Worm (Caenorhabditis elegans) whole organism, L1 larva: ENCODE results near the gene vhp-1.
A peak's percentile ranks its signal among the peaks of the same experiment; 100 is the strongest.

ENCODE experiments used
- C04F5.9 ChIP-seq: sonication (generic microtip); optimal IDR thresholded peaks from 2 replicates; lab custom pipeline; 2016; ENCODE audit warnings: missing genetic modification characterization, missing compliant biosample characterization
- C34B4.2 ChIP-seq: sonication (generic microtip); optimal IDR thresholded peaks from 2 replicates; lab custom pipeline; 2017; ENCODE audit warnings: mild to moderate bottlenecking, missing genetic modification characterization, missing compliant biosample characterization
- aha-1 ChIP-seq: fragments of 150-350 bp; optimal IDR thresholded peaks from 2 replicates; lab custom pipeline; 2014; ENCODE audit warnings: missing biosample characterization, missing genetic modification characterization
- alr-1 ChIP-seq: fragments of 200-800 bp; sonication (Bioruptor generic); optimal IDR thresholded peaks from 2 replicates; lab custom pipeline; 2018; ENCODE audit warnings: borderline replicate concordance, mild to moderate bottlenecking, missing genetic modification characterization, missing compliant biosample characterization
- ama-1 ChIP-seq: fragments of 150-350 bp; optimal IDR thresholded peaks from 2 replicates; lab custom pipeline; 2014
- ceh-63 ChIP-seq: fragments of 200-800 bp; sonication (Bioruptor generic); optimal IDR thresholded peaks from 2 replicates; lab custom pipeline; 2018; ENCODE audit warnings: mild to moderate bottlenecking, missing genetic modification characterization, missing compliant biosample characterization
- ceh-82 ChIP-seq, 3 experiments: fragments of 150-350 bp in 1 of 3; sonication (generic microtip) in 2 of 3; optimal IDR thresholded peaks; 2 replicates each; lab custom pipeline; 2014 to 2017; ENCODE audit warnings: missing biosample characterization in 3 of 3, missing genetic modification characterization in 3 of 3
- ceh-88 ChIP-seq: fragments of 200-800 bp; sonication (Bioruptor generic); IDR thresholded peaks from 2 replicates; pipeline ENCODE4 v1.3.6; 2022; ENCODE audit warnings: missing genetic modification characterization, missing compliant biosample characterization
- ceh-90 ChIP-seq: sonication (generic microtip); optimal IDR thresholded peaks from 2 replicates; lab custom pipeline; 2016; ENCODE audit warnings: missing genetic modification characterization, missing compliant biosample characterization
- dpl-1 ChIP-seq, 3 experiments: fragments of 150-350 bp in 2 of 3; sonication (generic microtip) in 1 of 3; optimal IDR thresholded peaks; 2 replicates each; lab custom pipeline; 2014 to 2017; ENCODE audit warnings: missing biosample characterization in 3 of 3, missing genetic modification characterization in 3 of 3, missing genetic modification reagents in 3 of 3
- efl-3 ChIP-seq: fragments of 200-800 bp; sonication (Bioruptor generic); optimal IDR thresholded peaks from 2 replicates; lab custom pipeline; 2018; ENCODE audit warnings: mild to moderate bottlenecking, missing genetic modification characterization, missing compliant biosample characterization
- egl-13 ChIP-seq: sonication (generic microtip); optimal IDR thresholded peaks from 2 replicates; lab custom pipeline; 2016; ENCODE audit warnings: missing genotype, missing genetic modification reagents, missing genetic modification characterization, missing compliant biosample characterization
- egl-27 ChIP-seq, 2 experiments: fragments of 150-350 bp in 1 of 2; sonication (generic microtip); optimal IDR thresholded peaks; 3 replicates each; lab custom pipeline; 2017 to 2018; ENCODE audit warnings: missing biosample characterization in 2 of 2, missing genetic modification characterization in 2 of 2, missing genetic modification reagents in 2 of 2
- elt-2 ChIP-seq: sonication (generic microtip); optimal IDR thresholded peaks from 2 replicates; lab custom pipeline; 2016; ENCODE audit warnings: missing genetic modification characterization, mild to moderate bottlenecking, inconsistent platforms, missing compliant biosample characterization, missing genetic modification reagents
- elt-3 ChIP-seq, 6 experiments: fragments of 150-350 bp in 1 of 6; sonication (generic microtip); optimal IDR thresholded peaks; 2 replicates each; lab custom pipeline; 2017 to 2018; ENCODE audit warnings: missing biosample characterization in 6 of 6, missing genetic modification characterization in 6 of 6, inconsistent platforms in 1 of 6
- ets-5 ChIP-seq: fragments of 200-800 bp; sonication (Bioruptor generic); IDR thresholded peaks from 2 replicates; pipeline ENCODE4 v1.3.6; 2022; ENCODE audit warnings: missing genetic modification characterization, missing compliant biosample characterization
- fkh-4 ChIP-seq: sonication (generic microtip); optimal IDR thresholded peaks from 2 replicates; lab custom pipeline; 2016; ENCODE audit warnings: missing compliant biosample characterization, missing genetic modification characterization, borderline replicate concordance
- fkh-8 ChIP-seq: sonication (generic microtip); optimal IDR thresholded peaks from 2 replicates; lab custom pipeline; 2016; ENCODE audit warnings: mild to moderate bottlenecking, missing genetic modification characterization, missing compliant biosample characterization
- fos-1 ChIP-seq: fragments of 150-350 bp; optimal IDR thresholded peaks from 2 replicates; lab custom pipeline; 2014; ENCODE audit warnings: missing biosample characterization, missing genetic modification characterization
- hpl-2 ChIP-seq: fragments of 150-350 bp; optimal IDR thresholded peaks from 2 replicates; lab custom pipeline; 2014; ENCODE audit warnings: missing biosample characterization, missing genetic modification reagents, missing genetic modification characterization
- irx-1 ChIP-seq: sonication (generic microtip); optimal IDR thresholded peaks from 2 replicates; lab custom pipeline; 2016; ENCODE audit warnings: missing genetic modification characterization, missing compliant biosample characterization
- jun-1 ChIP-seq: fragments of 150-350 bp; optimal IDR thresholded peaks from 2 replicates; lab custom pipeline; 2014; ENCODE audit warnings: missing biosample characterization, missing genetic modification reagents, missing genetic modification characterization
- lin-13 ChIP-seq: fragments of 150-350 bp; optimal IDR thresholded peaks from 2 replicates; lab custom pipeline; 2014; ENCODE audit warnings: missing biosample characterization, missing genetic modification reagents, missing genetic modification characterization
- lin-14 ChIP-seq: fragments of 200-800 bp; sonication (Bioruptor generic); optimal IDR thresholded peaks from 2 replicates; lab custom pipeline; 2018; ENCODE audit warnings: mild to moderate bottlenecking, missing genetic modification characterization, moderate library complexity, missing compliant biosample characterization
- lin-15B ChIP-seq: fragments of 150-350 bp; sonication (generic microtip); optimal IDR thresholded peaks from 3 replicates; lab custom pipeline; 2014; ENCODE audit warnings: missing biosample characterization, missing genetic modification characterization
- lin-35 ChIP-seq, 2 experiments: fragments of 150-350 bp; optimal IDR thresholded peaks; 2 replicates each; lab custom pipeline; 2014; ENCODE audit warnings: missing biosample characterization in 2 of 2, missing genetic modification characterization in 2 of 2, missing genetic modification reagents in 2 of 2
- lin-39 ChIP-seq: fragments of 150-350 bp; optimal IDR thresholded peaks from 2 replicates; lab custom pipeline; 2014; ENCODE audit warnings: missing biosample characterization, missing genetic modification reagents, missing genetic modification characterization
- lir-3 ChIP-seq: sonication (generic microtip); optimal IDR thresholded peaks from 2 replicates; lab custom pipeline; 2016; ENCODE audit warnings: mild to moderate bottlenecking, missing genetic modification characterization, moderate library complexity, missing compliant biosample characterization; ENCODE audit not compliant: poor library complexity
- lsy-2 ChIP-seq, 2 experiments: fragments of 150-350 bp; optimal IDR thresholded peaks; 2 replicates each; lab custom pipeline; 2014; ENCODE audit warnings: missing biosample characterization in 2 of 2, missing genetic modification characterization in 2 of 2
- mdl-1 ChIP-seq, 2 experiments: fragments of 150-350 bp; optimal IDR thresholded peaks; 2 replicates each; lab custom pipeline; 2014 to 2017; ENCODE audit warnings: missing biosample characterization in 2 of 2, missing genetic modification characterization in 2 of 2, inconsistent platforms in 1 of 2
- mef-2 ChIP-seq: fragments of 150-350 bp; optimal IDR thresholded peaks from 2 replicates; lab custom pipeline; 2014; ENCODE audit warnings: missing biosample characterization, missing genetic modification characterization
- nhr-19 ChIP-seq: fragments of 200-800 bp; sonication (Bioruptor generic); conservative IDR thresholded peaks from 2 replicates; pipeline ENCODE4 v1.3.6; 2022; ENCODE audit warnings: missing genetic modification characterization, missing compliant biosample characterization
- nhr-47 ChIP-seq: sonication (generic microtip); optimal IDR thresholded peaks from 2 replicates; lab custom pipeline; 2016; ENCODE audit warnings: mild to moderate bottlenecking, missing genetic modification characterization, moderate library complexity, missing compliant biosample characterization
- nhr-71 ChIP-seq: sonication (generic microtip); optimal IDR thresholded peaks from 2 replicates; lab custom pipeline; 2016; ENCODE audit warnings: mild to moderate bottlenecking, missing genetic modification characterization, moderate library complexity, missing compliant biosample characterization
- nhr-77 ChIP-seq: fragments of 150-350 bp; optimal IDR thresholded peaks from 2 replicates; lab custom pipeline; 2014; ENCODE audit warnings: missing biosample characterization, missing genetic modification characterization
- nhr-84 ChIP-seq: sonication (generic microtip); optimal IDR thresholded peaks from 2 replicates; lab custom pipeline; 2017; ENCODE audit warnings: missing biosample characterization, missing genetic modification characterization
- pag-3 ChIP-seq: sonication (generic microtip); optimal IDR thresholded peaks from 2 replicates; lab custom pipeline; 2017; ENCODE audit warnings: missing genetic modification characterization, mild to moderate bottlenecking, missing compliant biosample characterization, antibody characterized with exemption, borderline replicate concordance; ENCODE audit not compliant: insufficient read depth
- pqm-1 ChIP-seq: sonication (generic microtip); optimal IDR thresholded peaks from 3 replicates; lab custom pipeline; 2017; ENCODE audit warnings: missing biosample characterization, missing genetic modification characterization
- rnt-1 ChIP-seq: sonication (generic microtip); optimal IDR thresholded peaks from 2 replicates; lab custom pipeline; 2016; ENCODE audit warnings: mild to moderate bottlenecking, missing genetic modification characterization, moderate library complexity, missing compliant biosample characterization
- snpc-4 ChIP-seq: fragments of 150-350 bp; optimal IDR thresholded peaks from 2 replicates; lab custom pipeline; 2014; ENCODE audit warnings: missing biosample characterization, missing genetic modification characterization
- sptf-1 ChIP-seq: fragments of 150-350 bp; optimal IDR thresholded peaks from 2 replicates; lab custom pipeline; 2014; ENCODE audit warnings: missing biosample characterization, missing genetic modification characterization
- swsn-7 ChIP-seq: sonication (generic microtip); optimal IDR thresholded peaks from 2 replicates; lab custom pipeline; 2016; ENCODE audit warnings: missing genetic modification characterization, missing compliant biosample characterization
- tbx-2 ChIP-seq: sonication (generic microtip); optimal IDR thresholded peaks from 2 replicates; lab custom pipeline; 2016; ENCODE audit warnings: missing genetic modification characterization, missing compliant biosample characterization
- unc-130 ChIP-seq: fragments of 150-350 bp; optimal IDR thresholded peaks from 2 replicates; lab custom pipeline; 2017; ENCODE audit warnings: missing biosample characterization, missing genetic modification characterization, inconsistent platforms
- unc-30 ChIP-seq: sonication (generic microtip); optimal IDR thresholded peaks from 2 replicates; lab custom pipeline; 2017; ENCODE audit warnings: missing biosample characterization, missing genetic modification characterization
- unc-86 ChIP-seq: sonication (generic microtip); optimal IDR thresholded peaks from 2 replicates; lab custom pipeline; 2016; ENCODE audit warnings: missing genetic modification characterization, missing compliant biosample characterization
- unc-98 ChIP-seq: fragments of 200-800 bp; sonication (Bioruptor generic); IDR thresholded peaks from 2 replicates; pipeline ENCODE4 v1.3.6; 2022; ENCODE audit warnings: missing genetic modification characterization, missing compliant biosample characterization
- vab-15 ChIP-seq: sonication (generic microtip); optimal IDR thresholded peaks from 2 replicates; lab custom pipeline; 2017; ENCODE audit warnings: missing genotype, mild to moderate bottlenecking, missing genetic modification characterization, missing compliant biosample characterization
- ztf-11 ChIP-seq, 2 experiments: sonication (generic microtip); optimal IDR thresholded peaks; 2 replicates each; lab custom pipeline; 2016 to 2017; ENCODE audit warnings: missing genetic modification characterization in 2 of 2, missing biosample characterization in 1 of 2, missing compliant biosample characterization in 1 of 2

vhp-1 gene

ce11 chrII:5339547-5339946, 16.5 kb downstream of the vhp-1 start:
- TF ChIP-seq pag-3 (tag; lab: Kevin White, UChicago) (no peak), C04F5.9 (no peak), ceh-90 (no peak), ceh-82 (tag; optimal IDR thresholded peaks at IDR 0.05; lab: Kevin White, UChicago) (peak in 1 of 3 experiments; percentile 4), unc-86 (tag; lab: Kevin White, UChicago) (no peak), aha-1 (tag; lab: Kevin White, UChicago) (no peak), nhr-84 (no peak), alr-1 (tag; lab: Kevin White, UChicago) (no peak), mef-2 (no peak), ama-1 (peak; percentile 25)

DNA sequence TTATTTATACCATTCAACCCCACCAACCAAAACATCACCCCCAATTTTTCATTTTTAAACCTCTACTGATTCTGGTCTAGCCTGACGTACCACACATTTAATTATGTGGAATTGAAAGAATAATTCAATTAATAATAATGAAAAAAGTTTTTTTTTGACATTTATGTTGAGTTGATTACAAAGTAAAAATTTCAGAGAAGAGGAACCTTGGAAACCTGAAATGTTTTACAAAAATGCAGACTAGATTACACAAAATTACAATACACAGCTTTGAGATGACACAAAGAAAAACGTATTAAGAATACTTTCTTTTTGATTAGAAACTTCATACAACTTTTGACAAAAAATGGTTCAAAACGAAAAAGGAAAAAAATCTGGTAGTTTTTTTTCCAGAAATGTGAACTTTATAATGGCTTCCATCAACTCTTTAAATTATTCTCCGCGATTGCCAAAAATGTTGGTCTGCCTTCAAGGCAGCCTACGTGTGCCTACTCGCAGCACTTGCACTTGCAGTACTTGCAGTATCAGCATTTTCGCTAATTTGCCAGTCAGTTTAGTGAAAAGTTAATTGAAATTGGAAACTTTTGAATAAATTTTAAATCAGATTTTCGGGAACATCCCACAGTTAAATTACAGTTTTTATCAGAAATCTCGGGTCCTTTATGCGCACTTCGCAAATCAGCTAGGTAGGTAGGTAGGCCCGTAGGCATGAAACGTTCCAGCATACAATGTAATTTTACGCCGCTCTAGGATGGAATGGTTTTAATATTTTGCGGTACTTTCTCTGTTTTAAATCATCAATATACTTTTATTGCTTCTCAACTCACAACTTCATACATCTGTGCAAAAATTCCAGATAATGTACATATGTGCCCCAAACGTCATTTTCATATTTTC, 17.8 kb downstream of the vhp-1 start:
- no peak for TF ChIP-seq lin-14 (GFP tag; lab: Kevin White, UChicago)
- no peak for TF ChIP-seq aha-1 (tag; lab: Kevin White, UChicago)
- no peak for TF ChIP-seq lin-15B (tag; lab: Kevin White, UChicago)
- no peak for TF ChIP-seq efl-3
- no peak for TF ChIP-seq lin-13 (GFP tag; lab: Kevin White, UChicago)
- TF ChIP-seq egl-13: no peak
- TF ChIP-seq rnt-1 (tag; lab: Kevin White, UChicago): no peak
- no peak for TF ChIP-seq nhr-77 (tag; lab: Kevin White, UChicago)
- TF ChIP-seq lsy-2 (tag; optimal IDR thresholded peaks at IDR 0.05; lab: Kevin White, UChicago): peak in 1 of 2 experiments; percentile 36
- TF ChIP-seq mef-2: no peak
- no peak for TF ChIP-seq ets-5
- no peak for TF ChIP-seq irx-1 (tag; lab: Kevin White, UChicago)
- no peak for TF ChIP-seq snpc-4 (tag; lab: Kevin White, UChicago)
- no peak for TF ChIP-seq egl-27 (tag; optimal IDR thresholded peaks at IDR 0.05; lab: Kevin White, UChicago)
- TF ChIP-seq fos-1: peak; percentile 10
- TF ChIP-seq fkh-8 (tag; lab: Kevin White, UChicago): peak; percentile 62
- TF ChIP-seq dpl-1 (GFP tag; optimal IDR thresholded peaks at IDR 0.05; lab: Kevin White, UChicago): no peak
- TF ChIP-seq nhr-47: peak; percentile 3
- no peak for TF ChIP-seq lin-39 (tag; lab: Kevin White, UChicago)
- no peak for TF ChIP-seq fkh-4 (tag; lab: Kevin White, UChicago)
- no peak for TF ChIP-seq elt-2
- no peak for TF ChIP-seq ceh-82 (tag; optimal IDR thresholded peaks at IDR 0.05; lab: Kevin White, UChicago)
- TF ChIP-seq sptf-1: no peak
- TF ChIP-seq ceh-90: no peak
- no peak for TF ChIP-seq unc-98 (GFP tag; lab: Robert Waterston, UW)
- peak; percentile 25; the same call in 1 of the 2 replicates for TF ChIP-seq ceh-88
- TF ChIP-seq unc-30 (tag; lab: Kevin White, UChicago): no peak
- no peak for TF ChIP-seq swsn-7 (tag; lab: Kevin White, UChicago)
- TF ChIP-seq ceh-63 (GFP tag; lab: Kevin White, UChicago): no peak
- TF ChIP-seq elt-3 (tag; optimal IDR thresholded peaks at IDR 0.05; lab: Kevin White, UChicago): no peak
- TF ChIP-seq nhr-71: no peak
- no peak for TF ChIP-seq lin-35 (GFP tag; optimal IDR thresholded peaks at IDR 0.05; lab: Kevin White, UChicago)
- no peak for TF ChIP-seq jun-1 (tag; lab: Kevin White, UChicago)
- no peak for TF ChIP-seq ztf-11 (tag; optimal IDR thresholded peaks at IDR 0.05; lab: Kevin White, UChicago)
- TF ChIP-seq lir-3 (tag; lab: Kevin White, UChicago): no peak
- no peak for TF ChIP-seq hpl-2
- TF ChIP-seq mdl-1 (tag; optimal IDR thresholded peaks at IDR 0.05; lab: Kevin White, UChicago): no peak
- no peak for TF ChIP-seq tbx-2 (tag; lab: Kevin White, UChicago)
- TF ChIP-seq pqm-1 (tag; lab: Kevin White, UChicago): no peak
- TF ChIP-seq C34B4.2 (tag; lab: Kevin White, UChicago): no peak
- TF ChIP-seq unc-130: no peak
- TF ChIP-seq nhr-19 (GFP tag; lab: Robert Waterston, UW): no peak
- TF ChIP-seq vab-15 (tag; lab: Kevin White, UChicago): no peak
- TF ChIP-seq C04F5.9: no peak
